Fruit fly (Drosophila melanogaster): ENCODE data around the gene VhaAC39-2.

VhaAC39-2 gene

DNA sequence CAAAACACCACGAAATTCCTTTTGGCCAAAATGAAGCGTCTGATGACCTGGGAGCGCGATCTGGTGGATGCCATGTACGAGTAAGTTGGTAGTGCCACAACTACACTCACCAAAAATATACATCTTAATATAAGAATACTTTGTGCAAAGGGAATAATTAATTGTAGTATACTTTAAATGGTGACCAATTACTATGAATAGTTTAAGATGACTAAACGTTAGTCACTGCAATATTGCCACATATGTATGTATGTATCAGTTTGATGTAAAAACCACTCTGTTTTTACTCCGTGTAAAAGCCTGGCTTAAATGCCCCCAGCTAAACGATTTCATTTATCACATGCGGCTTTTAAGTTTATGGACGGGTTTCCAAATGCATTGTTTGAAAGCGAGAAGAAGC lies 15.6 kb upstream of the VhaAC39-2 start (continued):
- TF ChIP-seq Med (GFP tag) (peak; percentile 86), zen (tag; optimal IDR thresholded peaks at IDR 0.05) (peak; percentile 2), seq (GFP tag; IDR thresholded peaks at IDR 0.05) (0 out of 2 replicates have a peak, but pooled peaks have one; percentile 14), zf30C (GFP tag; optimal IDR thresholded peaks at IDR 0.05) (no peak), tin (GFP tag; optimal IDR thresholded peaks at IDR 0.05) (no peak), CG4617 (GFP tag; optimal IDR thresholded peaks at IDR 0.05; ENCODE audit: borderline replicate concordance) (no peak), Stat92E (GFP tag; optimal IDR thresholded peaks at IDR 0.05) (no peak), gcm2 (GFP tag; optimal IDR thresholded peaks at IDR 0.05) (no peak), scrt (GFP tag; optimal IDR thresholded peaks at IDR 0.05) (no peak), org-1 (GFP tag; optimal IDR thresholded peaks at IDR 0.05) (no peak), Hand (GFP tag; optimal IDR thresholded peaks at IDR 0.05) (no peak), CG9932 (GFP tag; IDR thresholded peaks at IDR 0.05) (no peak), Six4 (GFP tag; optimal IDR thresholded peaks at IDR 0.05) (no peak), Dref (GFP tag; IDR thresholded peaks at IDR 0.05) (no peak), onecut (GFP tag; IDR thresholded peaks at IDR 0.05) (peak; percentile 59), toy (GFP tag; IDR thresholded peaks at IDR 0.05) (no peak), gsb-n (tag; optimal IDR thresholded peaks at IDR 0.05) (peak; percentile 19), lbe (GFP tag; optimal IDR thresholded peaks at IDR 0.05) (no peak), chinmo (GFP tag; IDR thresholded peaks at IDR 0.05; ENCODE audit: partially characterized antibody) (no peak), Elba2 (GFP tag; optimal IDR thresholded peaks at IDR 0.05) (no peak), her (GFP tag; optimal IDR thresholded peaks at IDR 0.05) (no peak), NfI (GFP tag; optimal IDR thresholded peaks at IDR 0.05) (peak; percentile 48), p53 (GFP tag; optimal IDR thresholded peaks at IDR 0.05) (no peak), nmo (GFP tag; optimal IDR thresholded peaks at IDR 0.05) (peak; percentile 74), hbn (GFP tag; IDR thresholded peaks at IDR 0.05; ENCODE audit: partially characterized antibody) (no peak), dan (GFP tag; IDR thresholded peaks at IDR 0.05) (no peak), CG9817 (tag; optimal IDR thresholded peaks at IDR 0.05) (no peak), otp (GFP tag; IDR thresholded peaks at IDR 0.05) (peak; percentile 71; the same call in 1 of the 3 replicates), Hr78 (GFP tag; optimal IDR thresholded peaks at IDR 0.05) (no peak), ems (GFP tag; optimal IDR thresholded peaks at IDR 0.05) (no peak), crp (GFP tag; optimal IDR thresholded peaks at IDR 0.05) (no peak), GATAe (GFP tag; conservative IDR thresholded peaks at IDR 0.05) (no peak), az2 (GFP tag; optimal IDR thresholded peaks at IDR 0.05) (peak; percentile 49), dimm (GFP tag; IDR thresholded peaks at IDR 0.05) (no peak), Side (GFP tag; optimal IDR thresholded peaks at IDR 0.05) (no peak), Dbx (GFP tag; IDR thresholded peaks at IDR 0.05) (no peak), Hsf (GFP tag; optimal IDR thresholded peaks at IDR 0.05) (no peak), CG17385 (GFP tag; optimal IDR thresholded peaks at IDR 0.05) (peak; percentile 46), CG2120 (GFP tag; optimal IDR thresholded peaks at IDR 0.05) (no peak), Dip2 (GFP tag; IDR thresholded peaks at IDR 0.05) (no peak), CG8359 (GFP tag; optimal IDR thresholded peaks at IDR 0.05; ENCODE audit: borderline replicate concordance) (peak; percentile 8), BtbVII (GFP tag; optimal IDR thresholded peaks at IDR 0.05) (no peak), CG13624 (GFP tag; optimal IDR thresholded peaks at IDR 0.05) (no peak), Doc3 (GFP tag; IDR thresholded peaks at IDR 0.05; ENCODE audit: partially characterized antibody) (no peak), bbx (GFP tag; IDR thresholded peaks at IDR 0.05; ENCODE audit: partially characterized antibody) (no peak), Adf1 (GFP tag; IDR thresholded peaks at IDR 0.05) (no peak), CG10979 (tag; optimal IDR thresholded peaks at IDR 0.05) (peak; percentile 73), CG13123 (GFP tag; optimal IDR thresholded peaks at IDR 0.05) (no peak), B-H2 (GFP tag; optimal IDR thresholded peaks at IDR 0.05) (no peak), Pdp1 (GFP tag; optimal IDR thresholded peaks at IDR 0.05) (peak in 1 of 2 experiments; percentile 22), croc (GFP tag; conservative IDR thresholded peaks at IDR 0.05) (no peak)

All from whole organism, embryonic.